Fruit fly (Drosophila melanogaster) S2 (cell line): ENCODE data around the gene LManVI.

Experiments
- CG8478 ChIP-seq: fragments of >200 bp; optimal IDR thresholded peaks from 2 replicates; lab custom pipeline; 2018
- CTCF ChIP-seq, 2 experiments: fragments of >200 bp; optimal IDR thresholded peaks; 2 replicates each; lab custom pipeline; 2018

DNA sequence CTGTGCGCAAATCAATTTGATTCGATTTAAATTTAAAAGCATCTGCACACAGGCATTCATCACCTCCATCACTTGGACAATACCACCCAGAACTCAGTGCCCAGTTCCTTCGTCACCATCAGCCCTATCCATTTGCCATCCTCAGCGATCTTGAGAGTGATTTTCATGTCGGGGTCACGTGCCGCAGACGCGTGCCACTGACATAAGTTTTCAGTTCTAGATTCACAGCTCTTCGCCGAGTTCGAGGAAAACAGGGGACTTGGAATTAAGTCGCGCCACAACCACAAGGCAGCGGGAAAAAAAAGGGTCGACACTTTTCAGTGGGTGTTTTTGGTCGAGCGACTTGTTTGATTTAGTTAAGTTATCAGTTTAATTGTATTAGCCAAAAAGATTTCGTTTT, 38.0 kb downstream of the LManVI start:
- TF ChIP-seq CG8478 = no peak
- TF ChIP-seq CTCF (optimal IDR thresholded peaks at IDR 0.05; lab: Kevin White, UChicago) = no peak
